Worm (Caenorhabditis elegans) whole organism, L3 larva: Measurements from ENCODE around the gene srd-17.

Experiments used
- ZK546.5 ChIP-seq: sonication (generic microtip); optimal IDR thresholded peaks from 2 replicates; lab custom pipeline; 2017; ENCODE audit warnings: missing biosample characterization, missing genetic modification characterization
- aly-2 ChIP-seq: fragments of 150-350 bp; optimal IDR thresholded peaks from 2 replicates; lab custom pipeline; 2014; ENCODE audit warnings: missing biosample characterization, missing genetic modification characterization
- ama-1 ChIP-seq: fragments of 150-350 bp; optimal IDR thresholded peaks from 2 replicates; lab custom pipeline; 2018
- ceh-16 ChIP-seq: sonication (generic microtip); optimal IDR thresholded peaks from 2 replicates; lab custom pipeline; 2017; ENCODE audit warnings: missing biosample characterization, missing genetic modification characterization
- ceh-28 ChIP-seq: fragments of 150-350 bp; optimal IDR thresholded peaks from 2 replicates; lab custom pipeline; 2014; ENCODE audit warnings: missing biosample characterization, missing genetic modification reagents, missing genetic modification characterization
- ceh-82 ChIP-seq: fragments of 150-350 bp; optimal IDR thresholded peaks from 2 replicates; lab custom pipeline; 2014; ENCODE audit warnings: missing biosample characterization, missing genetic modification characterization
- daf-12 ChIP-seq: fragments of 150-350 bp; optimal IDR thresholded peaks from 2 replicates; lab custom pipeline; 2014; ENCODE audit warnings: missing biosample characterization, missing genetic modification reagents, missing genetic modification characterization
- egl-27 ChIP-seq: sonication (generic microtip); optimal IDR thresholded peaks from 4 replicates; lab custom pipeline; 2017; ENCODE audit warnings: missing biosample characterization, missing genetic modification reagents, missing genetic modification characterization
- egl-5 ChIP-seq: fragments of 150-350 bp; optimal IDR thresholded peaks from 2 replicates; lab custom pipeline; 2017; ENCODE audit warnings: missing biosample characterization, missing genetic modification reagents, missing genetic modification characterization, inconsistent platforms
- elt-1 ChIP-seq: fragments of 150-350 bp; optimal IDR thresholded peaks from 2 replicates; lab custom pipeline; 2014; ENCODE audit warnings: missing biosample characterization, missing genetic modification characterization
- elt-2 ChIP-seq: sonication (generic microtip); optimal IDR thresholded peaks from 2 replicates; lab custom pipeline; 2016; ENCODE audit warnings: missing genetic modification reagents, mild to moderate bottlenecking, missing genetic modification characterization, missing compliant biosample characterization
- elt-3 ChIP-seq, 3 experiments: fragments of 150-350 bp in 1 of 3; sonication (generic microtip) in 2 of 3; optimal IDR thresholded peaks; 2 replicates in 2 of 3; 4 replicates in 1 of 3; lab custom pipeline; 2014 to 2017; ENCODE audit warnings: missing biosample characterization in 3 of 3, missing genetic modification characterization in 3 of 3
- eor-1 ChIP-seq, 2 experiments: fragments of 150-350 bp; optimal IDR thresholded peaks; 2 replicates each; lab custom pipeline; 2014 to 2018; ENCODE audit warnings: missing biosample characterization in 2 of 2, missing genetic modification characterization in 2 of 2
- fkh-10 ChIP-seq: sonication (generic microtip); optimal IDR thresholded peaks from 2 replicates; lab custom pipeline; 2017; ENCODE audit warnings: missing biosample characterization, missing genetic modification reagents, missing genetic modification characterization
- fkh-2 ChIP-seq: fragments of 150-350 bp; optimal IDR thresholded peaks from 2 replicates; lab custom pipeline; 2014; ENCODE audit warnings: missing biosample characterization, missing genetic modification reagents, missing genetic modification characterization
- fos-1 ChIP-seq: fragments of 150-350 bp; optimal IDR thresholded peaks from 2 replicates; lab custom pipeline; 2014; ENCODE audit warnings: missing biosample characterization, missing genetic modification characterization
- hmg-11 ChIP-seq: sonication (generic microtip); optimal IDR thresholded peaks from 2 replicates; lab custom pipeline; 2016; ENCODE audit warnings: missing genetic modification characterization, missing compliant biosample characterization
- jun-1 ChIP-seq: fragments of 150-350 bp; optimal IDR thresholded peaks from 2 replicates; lab custom pipeline; 2014; ENCODE audit warnings: missing biosample characterization, missing genetic modification reagents, missing genetic modification characterization
- lin-15B ChIP-seq: fragments of 150-350 bp; optimal IDR thresholded peaks from 2 replicates; lab custom pipeline; 2014; ENCODE audit warnings: missing biosample characterization, missing genetic modification characterization
- lin-39 ChIP-seq: fragments of 150-350 bp; optimal IDR thresholded peaks from 2 replicates; lab custom pipeline; 2018; ENCODE audit warnings: missing biosample characterization, missing genetic modification reagents, missing genetic modification characterization
- lsy-12 ChIP-seq: sonication (generic microtip); optimal IDR thresholded peaks from 2 replicates; lab custom pipeline; 2016; ENCODE audit warnings: mild to moderate bottlenecking, missing genetic modification characterization, missing compliant biosample characterization
- mdl-1 ChIP-seq: fragments of 150-350 bp; optimal IDR thresholded peaks from 2 replicates; lab custom pipeline; 2014; ENCODE audit warnings: missing biosample characterization, missing genetic modification characterization
- mml-1 ChIP-seq: fragments of 150-350 bp; sonication (generic microtip); optimal IDR thresholded peaks from 3 replicates; lab custom pipeline; 2014; ENCODE audit warnings: missing biosample characterization, missing genetic modification characterization
- nfya-1 ChIP-seq: sonication (generic microtip); optimal IDR thresholded peaks from 2 replicates; lab custom pipeline; 2017; ENCODE audit warnings: missing genetic modification characterization, mild to moderate bottlenecking, missing compliant biosample characterization, antibody characterized with exemption, moderate library complexity; ENCODE audit not compliant: insufficient read depth
- nhr-11 ChIP-seq: fragments of 150-350 bp; optimal IDR thresholded peaks from 2 replicates; lab custom pipeline; 2014; ENCODE audit warnings: missing biosample characterization, missing genetic modification characterization
- nhr-12 ChIP-seq: fragments of 150-350 bp; optimal IDR thresholded peaks from 2 replicates; lab custom pipeline; 2014; ENCODE audit warnings: missing biosample characterization, missing genetic modification characterization
- nhr-23 ChIP-seq: fragments of 150-350 bp; optimal IDR thresholded peaks from 2 replicates; lab custom pipeline; 2014; ENCODE audit warnings: missing biosample characterization, missing genetic modification reagents, missing genetic modification characterization
- nhr-237 ChIP-seq: fragments of 150-350 bp; optimal IDR thresholded peaks from 2 replicates; lab custom pipeline; 2014; ENCODE audit warnings: missing biosample characterization, missing genetic modification characterization
- nhr-25 ChIP-seq: sonication (generic microtip); optimal IDR thresholded peaks from 2 replicates; lab custom pipeline; 2017; ENCODE audit warnings: missing biosample characterization, missing genetic modification characterization
- nhr-28 ChIP-seq: fragments of 150-350 bp; optimal IDR thresholded peaks from 2 replicates; lab custom pipeline; 2014; ENCODE audit warnings: missing biosample characterization, missing genetic modification characterization
- nhr-43 ChIP-seq: sonication (generic microtip); optimal IDR thresholded peaks from 2 replicates; lab custom pipeline; 2016; ENCODE audit warnings: mild to moderate bottlenecking, missing genetic modification characterization, missing compliant biosample characterization; ENCODE audit not compliant: poor library complexity, severe bottlenecking
- nhr-67 ChIP-seq: fragments of 150-350 bp; optimal IDR thresholded peaks from 2 replicates; lab custom pipeline; 2014; ENCODE audit warnings: missing biosample characterization, missing genetic modification characterization
- nhr-76 ChIP-seq: fragments of 150-350 bp; sonication (generic microtip); optimal IDR thresholded peaks from 5 replicates; lab custom pipeline; 2014; ENCODE audit warnings: missing biosample characterization, missing genetic modification characterization
- nhr-77 ChIP-seq: fragments of 150-350 bp; optimal IDR thresholded peaks from 2 replicates; lab custom pipeline; 2014; ENCODE audit warnings: missing biosample characterization, missing genetic modification characterization
- pha-4 ChIP-seq: fragments of 150-350 bp; optimal IDR thresholded peaks from 2 replicates; lab custom pipeline; 2014; ENCODE audit warnings: missing biosample characterization, missing genetic modification reagents, missing genetic modification characterization
- pqm-1 ChIP-seq: fragments of 150-350 bp; optimal IDR thresholded peaks from 2 replicates; lab custom pipeline; 2017; ENCODE audit warnings: missing biosample characterization, missing genetic modification characterization, inconsistent platforms
- sea-2 ChIP-seq: fragments of 150-350 bp; sonication (generic microtip); optimal IDR thresholded peaks from 4 replicates; lab custom pipeline; 2014; ENCODE audit warnings: missing biosample characterization, missing genetic modification reagents, missing genetic modification characterization
- skn-1 ChIP-seq: fragments of 150-350 bp; optimal IDR thresholded peaks from 2 replicates; lab custom pipeline; 2014; ENCODE audit warnings: missing biosample characterization, missing genetic modification characterization
- snpc-4 ChIP-seq: fragments of 150-350 bp; optimal IDR thresholded peaks from 2 replicates; lab custom pipeline; 2014; ENCODE audit warnings: missing biosample characterization, missing genetic modification characterization
- tbx-2 ChIP-seq: sonication (generic microtip); optimal IDR thresholded peaks from 2 replicates; lab custom pipeline; 2016; ENCODE audit warnings: mild to moderate bottlenecking, missing genetic modification characterization, missing compliant biosample characterization
- unc-39 ChIP-seq: sonication (generic microtip); optimal IDR thresholded peaks from 4 replicates; lab custom pipeline; 2017; ENCODE audit warnings: missing biosample characterization, missing genetic modification characterization
- ztf-4 ChIP-seq: fragments of 150-350 bp; optimal IDR thresholded peaks from 2 replicates; lab custom pipeline; 2014; ENCODE audit warnings: missing biosample characterization, missing genetic modification characterization

Gene srd-17

ce11 chrV:13391378-13392258 is 40.9 kb downstream of the srd-17 start, which contains the start of gene somi-1:
TSS of gene somi-1 (minus strand) at chrV:13391395.
- TF ChIP-seq fkh-10 (GFP tag; lab: Kevin White, UChicago), result peak; percentile 26
- peak; percentile 1 for TF ChIP-seq jun-1 (tag; lab: Kevin White, UChicago)
- peak; percentile 36 for TF ChIP-seq lin-39
- TF ChIP-seq ama-1, result peak; percentile 54
- no peak for TF ChIP-seq pha-4 (tag; lab: Kevin White, UChicago)
- peak; percentile 51 for TF ChIP-seq nhr-23 (tag; lab: Kevin White, UChicago)
- TF ChIP-seq lsy-12 (tag; lab: Kevin White, UChicago), result no peak
- peak; percentile 45 for TF ChIP-seq nhr-43 (tag; lab: Kevin White, UChicago)
- TF ChIP-seq nhr-25 (tag; lab: Kevin White, UChicago), result peak; percentile 69
- TF ChIP-seq ceh-16, result no peak

ce11 chrV:13390936-13391335 is 41.6 kb downstream of the srd-17 start:
- no peak for TF ChIP-seq snpc-4
- no peak for TF ChIP-seq ceh-82 (tag; lab: Kevin White, UChicago)
- TF ChIP-seq nhr-76 (tag; lab: Kevin White, UChicago), result no peak
- no peak for TF ChIP-seq hmg-11 (tag; lab: Kevin White, UChicago)
- TF ChIP-seq ama-1, result no peak
- TF ChIP-seq elt-1 (tag; lab: Kevin White, UChicago), result no peak
- peak; percentile 56 for TF ChIP-seq nfya-1 (tag; lab: Kevin White, UChicago)
- no peak for TF ChIP-seq skn-1
- no peak for TF ChIP-seq lsy-12 (tag; lab: Kevin White, UChicago)
- TF ChIP-seq tbx-2 (tag; lab: Kevin White, UChicago), result no peak
- TF ChIP-seq elt-2, result no peak
- TF ChIP-seq mdl-1 (tag; lab: Kevin White, UChicago), result no peak
- peak; percentile 63 for TF ChIP-seq nhr-25 (tag; lab: Kevin White, UChicago)
- no peak for TF ChIP-seq fkh-2 (tag; lab: Kevin White, UChicago)
- TF ChIP-seq nhr-43 (tag; lab: Kevin White, UChicago), result peak; percentile 26

- TF ChIP-seq lin-15B (tag; lab: Kevin White, UChicago) (no peak), ceh-28 (tag; lab: Kevin White, UChicago) (peak; percentile 12), nhr-28 (tag; lab: Kevin White, UChicago) (no peak), aly-2 (no peak), fkh-10 (GFP tag; lab: Kevin White, UChicago) (no peak), nhr-77 (tag; lab: Kevin White, UChicago) (no peak), eor-1 (tag; optimal IDR thresholded peaks at IDR 0.05; lab: Kevin White, UChicago) (no peak), hmg-11 (tag; lab: Kevin White, UChicago) (no peak), ztf-4 (tag; lab: Kevin White, UChicago) (no peak), nfya-1 (tag; lab: Kevin White, UChicago) (peak; percentile 8), nhr-43 (tag; lab: Kevin White, UChicago) (peak; percentile 13), ceh-16 (no peak), lin-39 (no peak), nhr-67 (tag; lab: Kevin White, UChicago) (no peak), ZK546.5 (no peak), egl-27 (no peak), nhr-25 (tag; lab: Kevin White, UChicago) (peak; percentile 67), pqm-1 (no peak), skn-1 (no peak), mml-1 (tag; lab: Kevin White, UChicago) (no peak), sea-2 (no peak), egl-5 (tag; lab: Kevin White, UChicago) (no peak), pha-4 (tag; lab: Kevin White, UChicago) (no peak), nhr-12 (no peak), fos-1 (tag; lab: Kevin White, UChicago) (no peak), nhr-23 (tag; lab: Kevin White, UChicago) (peak; percentile 62), nhr-11 (tag; lab: Kevin White, UChicago) (no peak), elt-3 (tag; optimal IDR thresholded peaks at IDR 0.05; lab: Kevin White, UChicago) (peak in 2 of 3 experiments; percentile 66 to 80), nhr-237 (tag; lab: Kevin White, UChicago) (no peak), snpc-4 (no peak), ceh-82 (tag; lab: Kevin White, UChicago) (no peak), daf-12 (tag; lab: Kevin White, UChicago) (no peak), elt-1 (tag; lab: Kevin White, UChicago) (no peak), unc-39 (tag; lab: Kevin White, UChicago) (no peak)
- TF ChIP-seq, all 47 proteins: peak for 6
Measured at ce11 chrV:13389454-13389853, 43.1 kb downstream of the srd-17 start.
